Fruit fly (Drosophila melanogaster): ENCODE results near the gene exex.

Gene exex

dm6 chr3L:7943950-7944349, 4.0 kb upstream of the exex start:
- TF ChIP-seq croc (GFP tag; conservative IDR thresholded peaks at IDR 0.05) (no peak), Antp (GFP tag; optimal IDR thresholded peaks at IDR 0.05) (no peak), CG16863 (GFP tag; optimal IDR thresholded peaks at IDR 0.05) (no peak), CG12659 (GFP tag; optimal IDR thresholded peaks at IDR 0.05) (no peak), CG14441 (GFP tag; IDR thresholded peaks at IDR 0.05) (no peak), CG7839 (tag; optimal IDR thresholded peaks at IDR 0.05) (no peak), mirr (GFP tag; optimal IDR thresholded peaks at IDR 0.05) (peak; percentile 77), grn (GFP tag; optimal IDR thresholded peaks at IDR 0.05) (peak; percentile 8), CG11560 (tag; IDR thresholded peaks at IDR 0.05) (no peak), HLH4C (GFP tag; IDR thresholded peaks at IDR 0.05; ENCODE audit: partially characterized antibody) (no peak), CG4424 (GFP tag; optimal IDR thresholded peaks at IDR 0.05) (no peak), YL-1 (GFP tag; optimal IDR thresholded peaks at IDR 0.05) (no peak), org-1 (GFP tag; optimal IDR thresholded peaks at IDR 0.05) (no peak), crp (GFP tag; optimal IDR thresholded peaks at IDR 0.05) (no peak), Side (GFP tag; optimal IDR thresholded peaks at IDR 0.05) (no peak), CG8765 (GFP tag; IDR thresholded peaks at IDR 0.05) (no peak), CG9797 (GFP tag; optimal IDR thresholded peaks at IDR 0.05) (no peak), usp (GFP tag; optimal IDR thresholded peaks at IDR 0.05) (no peak), lov (optimal IDR thresholded peaks at IDR 0.05) (no peak), lov (GFP tag; IDR thresholded peaks at IDR 0.05) (no peak), CG32767 (GFP tag; IDR thresholded peaks at IDR 0.05) (no peak), CG34376 (GFP tag; optimal IDR thresholded peaks at IDR 0.05) (peak; percentile 2), mld (GFP tag; IDR thresholded peaks at IDR 0.05; ENCODE audit: partially characterized antibody) (no peak), exex (tag; optimal IDR thresholded peaks at IDR 0.05) (peak; percentile 100), CG15011 (GFP tag; optimal IDR thresholded peaks at IDR 0.05) (no peak), amos (GFP tag; IDR thresholded peaks at IDR 0.05; ENCODE audit: partially characterized antibody) (no peak), insv (GFP tag; optimal IDR thresholded peaks at IDR 0.05) (no peak), sug (tag; optimal IDR thresholded peaks at IDR 0.05) (peak; percentile 44), CG6765 (GFP tag; optimal IDR thresholded peaks at IDR 0.05) (no peak), Sox100B (GFP tag; optimal IDR thresholded peaks at IDR 0.05) (no peak), CG9437 (GFP tag; optimal IDR thresholded peaks at IDR 0.05) (no peak), Dek (tag; optimal IDR thresholded peaks at IDR 0.05) (no peak), Hsf (GFP tag; optimal IDR thresholded peaks at IDR 0.05) (no peak), gsb-n (tag; optimal IDR thresholded peaks at IDR 0.05) (no peak), Nf-YB (GFP tag; optimal IDR thresholded peaks at IDR 0.05) (no peak), CG2202 (tag; optimal IDR thresholded peaks at IDR 0.05) (no peak), CG30403 (GFP tag; optimal IDR thresholded peaks at IDR 0.05) (no peak), so (GFP tag; IDR thresholded peaks at IDR 0.05) (no peak), row (GFP tag; IDR thresholded peaks at IDR 0.05) (no peak), peb (GFP tag; IDR thresholded peaks at IDR 0.05) (no peak), vvl (GFP tag; IDR thresholded peaks at IDR 0.05) (no peak), wek (GFP tag; optimal IDR thresholded peaks at IDR 0.05) (no peak), aop (GFP tag; IDR thresholded peaks at IDR 0.05) (no peak), Chrac-16 (GFP tag; optimal IDR thresholded peaks at IDR 0.05) (no peak), kah (GFP tag; optimal IDR thresholded peaks at IDR 0.05) (no peak)

All from whole organism, embryonic.